Fruit fly (Drosophila melanogaster) Kc167 (cell line): ENCODE results near the gene grsm.

Experiments
- Myc ChIP-seq: fragments of >200 bp; optimal IDR thresholded peaks from 2 replicates; lab custom pipeline; 2017; ENCODE audit warnings: missing external identifiers
- Sin3A ChIP-seq: fragments of >200 bp; optimal IDR thresholded peaks from 2 replicates; lab custom pipeline; 2018; ENCODE audit warnings: missing external identifiers
- h ChIP-seq: fragments of >200 bp; optimal IDR thresholded peaks from 3 replicates; lab custom pipeline; 2018; ENCODE audit warnings: missing external identifiers
- insv ChIP-seq: fragments of >200 bp; optimal IDR thresholded peaks from 3 replicates; lab custom pipeline; 2018; ENCODE audit warnings: missing external identifiers
- psq ChIP-seq: fragments of >200 bp; optimal IDR thresholded peaks from 2 replicates; lab custom pipeline; 2017; ENCODE audit warnings: missing external identifiers
- ttk ChIP-seq: sonication (Bioruptor generic); optimal IDR thresholded peaks from 2 replicates; lab custom pipeline; 2017; ENCODE audit warnings: missing external identifiers

DNA sequence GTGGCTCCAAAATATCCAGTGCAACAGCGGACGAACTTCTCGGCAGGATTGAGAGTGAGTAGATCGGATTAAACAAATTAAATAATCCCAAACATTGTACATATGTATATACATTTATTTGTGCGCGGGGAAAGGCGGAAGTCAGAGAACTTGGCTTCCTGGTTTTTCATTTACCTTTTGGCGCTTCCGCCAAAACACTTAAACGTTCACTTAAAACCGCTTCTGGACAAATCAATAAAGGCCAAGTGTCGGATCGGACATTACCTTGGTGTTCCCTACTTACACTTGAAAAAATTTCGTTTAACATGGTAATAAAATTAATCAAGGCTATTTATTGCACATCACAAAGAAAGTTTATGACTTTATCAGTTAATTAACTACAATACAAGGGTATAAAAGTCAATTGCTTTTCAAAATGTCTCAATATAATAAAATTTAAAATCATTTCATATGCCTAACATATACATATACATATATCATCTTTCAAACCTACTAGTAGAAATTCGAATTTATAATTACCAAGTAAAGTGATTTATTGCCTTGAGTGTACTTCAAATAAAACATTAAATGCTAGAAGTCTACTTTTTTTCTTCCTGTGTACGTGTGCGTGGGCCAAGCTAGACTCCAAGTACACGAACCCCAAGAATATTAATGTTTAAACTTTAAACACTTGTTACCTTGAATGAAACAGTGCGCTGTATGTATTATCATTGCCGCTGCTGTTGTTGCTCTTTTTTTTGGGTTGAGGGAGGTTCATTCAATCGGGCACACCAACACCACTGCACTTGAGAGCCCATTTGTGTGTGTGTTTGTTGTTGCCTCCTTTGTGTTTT lies 14.0 kb upstream of the grsm start:
- no peak for TF ChIP-seq insv (lab: Kevin White, UChicago)
- no peak for TF ChIP-seq Myc (lab: Kevin White, UChicago)
- TF ChIP-seq ttk (lab: Kevin White, UChicago) = no peak
- no peak for TF ChIP-seq psq (lab: Kevin White, UChicago)
- TF ChIP-seq h (lab: Kevin White, UChicago) = no peak
- TF ChIP-seq Sin3A (lab: Kevin White, UChicago) = no peak
